Worm (Caenorhabditis elegans): ENCODE results near the gene F14F8.9.
"Not testable (repeated sequence)": the region's sequence is repeated elsewhere in the genome, so short reads cannot be mapped to it uniquely, and the experiment has no call there.

DNA sequence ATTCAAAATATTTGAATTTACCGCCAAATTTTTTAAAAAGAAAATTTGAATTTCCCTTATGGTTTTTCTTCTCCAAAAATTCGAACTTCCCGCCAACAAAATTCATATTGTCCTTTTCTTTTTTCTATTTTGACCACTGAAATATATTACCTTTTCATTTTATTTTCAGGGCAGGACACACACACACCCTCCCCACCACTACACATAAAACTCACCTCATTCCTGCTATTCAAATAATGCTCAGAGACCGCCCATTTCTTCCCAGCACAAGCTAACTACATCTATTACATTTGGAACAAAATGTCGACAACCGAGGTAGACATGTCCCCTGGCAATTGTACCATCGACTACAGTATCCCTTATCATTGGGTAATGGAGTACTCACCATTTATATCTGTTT, 14.1 kb downstream of the F14F8.9 start, which contains the start of gene W06G6.15:
- not testable (repeated sequence) for TF ChIP-seq skn-1 (tag; optimal IDR thresholded peaks at IDR 0.05); pha-4 (GFP tag; IDR thresholded peaks at IDR 0.05); pha-4 (tag; optimal IDR thresholded peaks at IDR 0.05)

Measured in whole organism, L4 larva.